Worm (Caenorhabditis elegans): ENCODE results near the gene swt-1.

DNA sequence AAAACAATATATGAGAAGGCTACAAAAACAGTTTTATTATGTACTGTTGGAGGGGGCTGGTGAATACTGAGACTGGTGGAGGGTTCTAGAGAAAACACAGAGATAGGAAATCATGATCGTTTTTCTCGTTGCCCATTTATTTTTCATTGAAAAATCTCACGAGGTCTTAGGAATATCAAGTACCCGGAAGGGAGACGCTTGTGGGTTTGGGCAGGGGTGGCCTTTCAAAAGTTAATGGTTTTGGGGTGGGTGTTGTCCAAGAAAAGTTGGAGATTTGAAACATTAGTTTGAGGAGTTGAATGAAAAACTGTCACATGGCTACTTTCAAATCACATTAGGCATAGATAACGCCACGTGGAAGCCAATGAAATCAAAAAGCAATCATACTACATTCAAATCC lies 12.6 kb upstream of the swt-1 start:
- TF ChIP-seq egl-5 (tag; optimal IDR thresholded peaks at IDR 0.05) (no peak), ama-1 (optimal IDR thresholded peaks at IDR 0.05) (peak; percentile 27), nhr-11 (tag; optimal IDR thresholded peaks at IDR 0.05) (no peak), nhr-25 (tag; optimal IDR thresholded peaks at IDR 0.05) (no peak), fos-1 (tag; optimal IDR thresholded peaks at IDR 0.05) (no peak), ceh-82 (tag; optimal IDR thresholded peaks at IDR 0.05) (no peak), nhr-77 (tag; optimal IDR thresholded peaks at IDR 0.05) (no peak), skn-1 (tag; optimal IDR thresholded peaks at IDR 0.05) (no peak), pha-4 (tag; optimal IDR thresholded peaks at IDR 0.05) (peak; percentile 15), egl-27 (tag; optimal IDR thresholded peaks at IDR 0.05) (no peak)

Measured in whole organism, L3 larva.